Worm (Caenorhabditis elegans) whole organism, L2 larva: ENCODE measurements around the gene chhy-1.

Source experiments
- C34F6.9 ChIP-seq: fragments of 150-350 bp; optimal IDR thresholded peaks from 2 replicates; lab custom pipeline; 2014; ENCODE audit warnings: missing biosample characterization, missing genetic modification characterization
- F13H6.1 ChIP-seq: sonication (generic microtip); optimal IDR thresholded peaks from 2 replicates; lab custom pipeline; 2016; ENCODE audit warnings: missing genetic modification characterization, missing compliant biosample characterization
- R02D3.7 ChIP-seq: fragments of 150-350 bp; optimal IDR thresholded peaks from 2 replicates; lab custom pipeline; 2014; ENCODE audit warnings: missing biosample characterization, missing genetic modification characterization
- Y55F3AM.14 ChIP-seq: fragments of 200-800 bp; sonication (Bioruptor generic); optimal IDR thresholded peaks from 2 replicates; lab custom pipeline; 2018; ENCODE audit warnings: mild to moderate bottlenecking, missing genetic modification characterization, missing compliant biosample characterization
- alr-1 ChIP-seq: fragments of 150-350 bp; optimal IDR thresholded peaks from 2 replicates; lab custom pipeline; 2014; ENCODE audit warnings: missing biosample characterization, missing genetic modification characterization
- aly-2 ChIP-seq: fragments of 150-350 bp; optimal IDR thresholded peaks from 2 replicates; lab custom pipeline; 2014; ENCODE audit warnings: missing biosample characterization, missing genetic modification characterization
- ama-1 ChIP-seq: fragments of 150-350 bp; optimal IDR thresholded peaks from 2 replicates; lab custom pipeline; 2018; ENCODE audit warnings: inconsistent platforms
- blmp-1 ChIP-seq: sonication (generic microtip); optimal IDR thresholded peaks from 2 replicates; lab custom pipeline; 2017; ENCODE audit warnings: missing genetic modification characterization, mild to moderate bottlenecking, missing compliant biosample characterization, antibody characterized with exemption, moderate library complexity; ENCODE audit not compliant: insufficient read depth
- ceh-82 ChIP-seq: fragments of 150-350 bp; optimal IDR thresholded peaks from 2 replicates; lab custom pipeline; 2014; ENCODE audit warnings: missing biosample characterization, missing genetic modification characterization
- crh-2 ChIP-seq: sonication (generic microtip); optimal IDR thresholded peaks from 2 replicates; lab custom pipeline; 2017; ENCODE audit warnings: missing biosample characterization, missing genetic modification characterization
- dmd-4 ChIP-seq: sonication (generic microtip); optimal IDR thresholded peaks from 2 replicates; lab custom pipeline; 2017; ENCODE audit warnings: missing biosample characterization, missing genetic modification characterization
- egl-27 ChIP-seq: sonication (generic microtip); optimal IDR thresholded peaks from 3 replicates; lab custom pipeline; 2017; ENCODE audit warnings: missing biosample characterization, missing genetic modification reagents, missing genetic modification characterization
- elt-1 ChIP-seq: fragments of 150-350 bp; optimal IDR thresholded peaks from 2 replicates; lab custom pipeline; 2014; ENCODE audit warnings: missing biosample characterization, missing genetic modification characterization
- elt-3 ChIP-seq: sonication (generic microtip); optimal IDR thresholded peaks from 2 replicates; lab custom pipeline; 2017; ENCODE audit warnings: missing biosample characterization, missing genetic modification characterization
- fos-1 ChIP-seq: fragments of 150-350 bp; optimal IDR thresholded peaks from 2 replicates; lab custom pipeline; 2014; ENCODE audit warnings: missing biosample characterization, missing genetic modification characterization
- lin-11 ChIP-seq: fragments of 150-350 bp; sonication (generic microtip); optimal IDR thresholded peaks from 2 replicates; lab custom pipeline; 2014; ENCODE audit warnings: missing biosample characterization, missing genetic modification characterization, inconsistent platforms, mixed read lengths
- lin-13 ChIP-seq: fragments of 150-350 bp; optimal IDR thresholded peaks from 2 replicates; lab custom pipeline; 2014; ENCODE audit warnings: missing biosample characterization, missing genetic modification reagents, missing genetic modification characterization
- lin-39 ChIP-seq: fragments of 150-350 bp; optimal IDR thresholded peaks from 2 replicates; lab custom pipeline; 2014; ENCODE audit warnings: missing biosample characterization, missing genetic modification reagents, missing genetic modification characterization
- lsy-2 ChIP-seq, 2 experiments: fragments of 150-350 bp in 1 of 2; sonication (generic microtip) in 1 of 2; optimal IDR thresholded peaks; 2 replicates each; lab custom pipeline; 2014 to 2017; ENCODE audit warnings: missing biosample characterization in 2 of 2, missing genetic modification characterization in 2 of 2
- mab-5 ChIP-seq: fragments of 150-350 bp; optimal IDR thresholded peaks from 2 replicates; lab custom pipeline; 2014; ENCODE audit warnings: missing biosample characterization, missing genetic modification characterization
- mbf-1 ChIP-seq: sonication (generic microtip); optimal IDR thresholded peaks from 2 replicates; lab custom pipeline; 2017; ENCODE audit warnings: missing biosample characterization, missing genetic modification characterization
- mdl-1 ChIP-seq, 2 experiments: fragments of 150-350 bp in 1 of 2; sonication (generic microtip) in 1 of 2; optimal IDR thresholded peaks; 2 replicates each; lab custom pipeline; 2017; ENCODE audit warnings: missing biosample characterization in 2 of 2, missing genetic modification characterization in 2 of 2
- nhr-10 ChIP-seq: sonication (generic microtip); optimal IDR thresholded peaks from 2 replicates; lab custom pipeline; 2017; ENCODE audit warnings: missing biosample characterization, missing genetic modification characterization
- nhr-11 ChIP-seq: fragments of 150-350 bp; optimal IDR thresholded peaks from 2 replicates; lab custom pipeline; 2014; ENCODE audit warnings: missing biosample characterization, missing genetic modification characterization
- nhr-12 ChIP-seq: fragments of 150-350 bp; optimal IDR thresholded peaks from 2 replicates; lab custom pipeline; 2014; ENCODE audit warnings: missing biosample characterization, missing genetic modification characterization
- nhr-129 ChIP-seq: fragments of 150-350 bp; optimal IDR thresholded peaks from 2 replicates; lab custom pipeline; 2014; ENCODE audit warnings: missing biosample characterization, missing genetic modification characterization
- nhr-21 ChIP-seq: fragments of 150-350 bp; optimal IDR thresholded peaks from 2 replicates; lab custom pipeline; 2014; ENCODE audit warnings: missing biosample characterization, missing genetic modification characterization
- nhr-23 ChIP-seq: fragments of 150-350 bp; optimal IDR thresholded peaks from 2 replicates; lab custom pipeline; 2014; ENCODE audit warnings: missing biosample characterization, missing genetic modification reagents, missing genetic modification characterization
- nhr-237 ChIP-seq: fragments of 150-350 bp; optimal IDR thresholded peaks from 2 replicates; lab custom pipeline; 2014; ENCODE audit warnings: missing biosample characterization, missing genetic modification characterization
- nhr-25 ChIP-seq: fragments of 150-350 bp; sonication (generic microtip); optimal IDR thresholded peaks from 3 replicates; lab custom pipeline; 2014; ENCODE audit warnings: missing biosample characterization, missing genetic modification characterization
- nhr-6 ChIP-seq: fragments of 150-350 bp; optimal IDR thresholded peaks from 2 replicates; lab custom pipeline; 2014; ENCODE audit warnings: missing biosample characterization, missing genetic modification characterization
- nhr-77 ChIP-seq: fragments of 150-350 bp; optimal IDR thresholded peaks from 2 replicates; lab custom pipeline; 2014; ENCODE audit warnings: missing biosample characterization, missing genetic modification characterization
- peb-1 ChIP-seq: fragments of 150-350 bp; optimal IDR thresholded peaks from 2 replicates; lab custom pipeline; 2014; ENCODE audit warnings: missing biosample characterization, missing genetic modification characterization
- sem-4 ChIP-seq: fragments of 150-350 bp; optimal IDR thresholded peaks from 2 replicates; lab custom pipeline; 2014; ENCODE audit warnings: missing biosample characterization, missing genetic modification reagents, missing genetic modification characterization
- skn-1 ChIP-seq: sonication (generic microtip); optimal IDR thresholded peaks from 2 replicates; lab custom pipeline; 2017; ENCODE audit warnings: missing biosample characterization, missing genetic modification characterization
- sma-3 ChIP-seq: sonication (generic microtip); optimal IDR thresholded peaks from 2 replicates; lab custom pipeline; 2016; ENCODE audit warnings: missing genetic modification reagents, missing genetic modification characterization, missing compliant biosample characterization
- sma-9 ChIP-seq, 2 experiments: fragments of 150-350 bp in 1 of 2; sonication (generic microtip) in 1 of 2; optimal IDR thresholded peaks; 2 replicates each; lab custom pipeline; 2014 to 2016; ENCODE audit warnings: missing genetic modification characterization in 2 of 2, mild to moderate bottlenecking in 1 of 2, missing biosample characterization in 1 of 2, missing compliant biosample characterization in 1 of 2, missing genetic modification reagents in 1 of 2, moderate library complexity in 1 of 2
- unc-39 ChIP-seq: fragments of 150-350 bp; optimal IDR thresholded peaks from 2 replicates; lab custom pipeline; 2014; ENCODE audit warnings: missing biosample characterization, missing genetic modification characterization
- unc-55 ChIP-seq: fragments of 150-350 bp; sonication (generic microtip); optimal IDR thresholded peaks from 3 replicates; lab custom pipeline; 2014; ENCODE audit warnings: missing biosample characterization, missing genetic modification reagents, missing genetic modification characterization
- zag-1 ChIP-seq: fragments of 150-350 bp; optimal IDR thresholded peaks from 2 replicates; lab custom pipeline; 2014; ENCODE audit warnings: missing biosample characterization, missing genetic modification characterization
- ztf-11 ChIP-seq: sonication (generic microtip); optimal IDR thresholded peaks from 2 replicates; lab custom pipeline; 2017; ENCODE audit warnings: missing biosample characterization, missing genetic modification characterization
- ztf-4 ChIP-seq: fragments of 150-350 bp; optimal IDR thresholded peaks from 2 replicates; lab custom pipeline; 2014; ENCODE audit warnings: missing biosample characterization, missing genetic modification characterization

Gene chhy-1

ce11 chrII:8588442-8588841, 29.0 kb downstream of the chhy-1 start:
- TF ChIP-seq lin-39 (tag; lab: Kevin White, UChicago) (peak; percentile 16), R02D3.7 (tag; lab: Kevin White, UChicago) (no peak), lin-11 (tag; lab: Kevin White, UChicago) (no peak)

ce11 chrII:8587660-8588230, 29.7 kb downstream of the chhy-1 start:
- no peak for TF ChIP-seq unc-39 (tag; lab: Kevin White, UChicago)
- peak; percentile 11 for TF ChIP-seq F13H6.1 (tag; lab: Kevin White, UChicago)
- peak; percentile 70 for TF ChIP-seq unc-55 (GFP tag; lab: Kevin White, UChicago)
- TF ChIP-seq nhr-129 (tag; lab: Kevin White, UChicago), result peak; percentile 21
- no peak for TF ChIP-seq ztf-11 (tag; lab: Kevin White, UChicago)
- TF ChIP-seq nhr-12 (tag; lab: Kevin White, UChicago), result no peak
- TF ChIP-seq ama-1 (lab: Kevin White, UChicago), result no peak
- TF ChIP-seq ceh-82 (tag; lab: Kevin White, UChicago), result no peak
- TF ChIP-seq nhr-23, result no peak
- peak; percentile 28 for TF ChIP-seq zag-1 (tag; lab: Kevin White, UChicago)
- TF ChIP-seq lsy-2 (tag; optimal IDR thresholded peaks at IDR 0.05; lab: Kevin White, UChicago), result peak in 1 of 2 experiments; percentile 18
- TF ChIP-seq nhr-11 (tag; lab: Kevin White, UChicago), result no peak
- TF ChIP-seq lin-13 (GFP tag; lab: Kevin White, UChicago), result no peak
- no peak for TF ChIP-seq skn-1 (tag; lab: Kevin White, UChicago)
- TF ChIP-seq egl-27 (tag; lab: Kevin White, UChicago), result no peak
- peak; percentile 29 for TF ChIP-seq sem-4 (tag; lab: Kevin White, UChicago)
- no peak for TF ChIP-seq dmd-4 (tag; lab: Kevin White, UChicago)
- no peak for TF ChIP-seq sma-9 (GFP tag; optimal IDR thresholded peaks at IDR 0.05; lab: Kevin White, UChicago)
- no peak for TF ChIP-seq sma-9 (tag; optimal IDR thresholded peaks at IDR 0.05; lab: Kevin White, UChicago)
- TF ChIP-seq alr-1 (tag; lab: Kevin White, UChicago), result no peak
- TF ChIP-seq mdl-1 (tag; optimal IDR thresholded peaks at IDR 0.05; lab: Kevin White, UChicago), result no peak
- TF ChIP-seq mbf-1 (tag; lab: Kevin White, UChicago), result no peak
- no peak for TF ChIP-seq lin-39 (tag; lab: Kevin White, UChicago)

- TF ChIP-seq mbf-1 (tag; lab: Kevin White, UChicago) (no peak), nhr-237 (no peak), skn-1 (tag; lab: Kevin White, UChicago) (no peak)
Observed at ce11 chrII:8585921-8586320, 31.5 kb downstream of the chhy-1 start.

- TF ChIP-seq unc-55 (GFP tag; lab: Kevin White, UChicago), result peak; percentile 90
- TF ChIP-seq aly-2 (tag; lab: Kevin White, UChicago), result no peak
- no peak for TF ChIP-seq elt-1 (tag; lab: Kevin White, UChicago)
- peak; percentile 15 for TF ChIP-seq zag-1 (tag; lab: Kevin White, UChicago)
- TF ChIP-seq Y55F3AM.14 (GFP tag; lab: Kevin White, UChicago), result no peak
- no peak for TF ChIP-seq peb-1
- TF ChIP-seq sem-4 (tag; lab: Kevin White, UChicago), result peak; percentile 68
- TF ChIP-seq nhr-129 (tag; lab: Kevin White, UChicago), result peak; percentile 63
- no peak for TF ChIP-seq mdl-1 (tag; optimal IDR thresholded peaks at IDR 0.05; lab: Kevin White, UChicago)
- no peak for TF ChIP-seq nhr-77 (tag; lab: Kevin White, UChicago)
- TF ChIP-seq nhr-237, result no peak
- peak in 1 of 2 experiments; percentile 57 for TF ChIP-seq lsy-2 (tag; optimal IDR thresholded peaks at IDR 0.05; lab: Kevin White, UChicago)
- TF ChIP-seq F13H6.1 (tag; lab: Kevin White, UChicago), result no peak
- TF ChIP-seq nhr-11 (tag; lab: Kevin White, UChicago), result no peak
- peak; percentile 24 for TF ChIP-seq lin-13 (GFP tag; lab: Kevin White, UChicago)
- no peak for TF ChIP-seq sma-3 (GFP tag; lab: Kevin White, UChicago)
- TF ChIP-seq nhr-23, result no peak
- TF ChIP-seq lin-39 (tag; lab: Kevin White, UChicago), result no peak
- TF ChIP-seq crh-2, result peak; percentile 34
- TF ChIP-seq ztf-4 (tag; lab: Kevin White, UChicago), result peak; percentile 45
- no peak for TF ChIP-seq mab-5
- TF ChIP-seq alr-1 (tag; lab: Kevin White, UChicago), result no peak
- TF ChIP-seq ama-1 (lab: Kevin White, UChicago), result no peak
- no peak for TF ChIP-seq ztf-11 (tag; lab: Kevin White, UChicago)
- no peak for TF ChIP-seq elt-3
- TF ChIP-seq lin-11 (tag; lab: Kevin White, UChicago), result no peak
- TF ChIP-seq blmp-1 (tag; lab: Kevin White, UChicago), result no peak
- no peak for TF ChIP-seq nhr-10 (tag; lab: Kevin White, UChicago)
- TF ChIP-seq fos-1 (tag; lab: Kevin White, UChicago), result no peak
- no peak for TF ChIP-seq R02D3.7 (tag; lab: Kevin White, UChicago)
- no peak for TF ChIP-seq nhr-6 (tag; lab: Kevin White, UChicago)
- TF ChIP-seq nhr-21 (tag; lab: Kevin White, UChicago), result no peak
- TF ChIP-seq nhr-25 (tag; lab: Kevin White, UChicago), result no peak
- peak; percentile 41 for TF ChIP-seq sma-9 (GFP tag; optimal IDR thresholded peaks at IDR 0.05; lab: Kevin White, UChicago)
- TF ChIP-seq sma-9 (tag; optimal IDR thresholded peaks at IDR 0.05; lab: Kevin White, UChicago), result no peak
- TF ChIP-seq egl-27 (tag; lab: Kevin White, UChicago), result no peak
- no peak for TF ChIP-seq ceh-82 (tag; lab: Kevin White, UChicago)
- no peak for TF ChIP-seq mbf-1 (tag; lab: Kevin White, UChicago)
- TF ChIP-seq C34F6.9 (tag; lab: Kevin White, UChicago), result peak; percentile 73
Observed at ce11 chrII:8585036-8585627, 32.3 kb downstream of the chhy-1 start, which contains the start of gene F54C9.11. Gene F54C9.11 (minus strand): TSS chrII:8585086.
